Fruit fly (Drosophila melanogaster): ENCODE measurements around the gene CG2772.

CG2772 gene

dm6 chr2L:3483672-3484071 lies 37.9 kb downstream of the CG2772 start:
- TF ChIP-seq GATAd (GFP tag; optimal IDR thresholded peaks at IDR 0.05) (no peak), rgr (GFP tag; optimal IDR thresholded peaks at IDR 0.05) (no peak)

- TF ChIP-seq fru (GFP tag; optimal IDR thresholded peaks at IDR 0.05) (no peak), OdsH (GFP tag; optimal IDR thresholded peaks at IDR 0.05) (no peak), Jra (GFP tag; optimal IDR thresholded peaks at IDR 0.05) (no peak), br (GFP tag; optimal IDR thresholded peaks at IDR 0.05) (no peak), GATAd (GFP tag; optimal IDR thresholded peaks at IDR 0.05) (no peak), foxo (GFP tag; optimal IDR thresholded peaks at IDR 0.05) (no peak), lola (GFP tag; optimal IDR thresholded peaks at IDR 0.05) (no peak), Vsx2 (GFP tag; optimal IDR thresholded peaks at IDR 0.05; ENCODE audit: partially characterized antibody) (no peak), tai (GFP tag; optimal IDR thresholded peaks at IDR 0.05) (no peak), Myc (optimal IDR thresholded peaks at IDR 0.05) (no peak)
Observed at dm6 chr2L:3484759-3485158, 39.0 kb downstream of the CG2772 start.

- TF ChIP-seq tai (GFP tag; optimal IDR thresholded peaks at IDR 0.05) (no peak), Mio (GFP tag; optimal IDR thresholded peaks at IDR 0.05) (no peak), brk (GFP tag; optimal IDR thresholded peaks at IDR 0.05) (no peak), Abd-B (GFP tag; optimal IDR thresholded peaks at IDR 0.05) (no peak), Dfd (GFP tag; optimal IDR thresholded peaks at IDR 0.05) (no peak), foxo (GFP tag; optimal IDR thresholded peaks at IDR 0.05) (no peak), lola (GFP tag; optimal IDR thresholded peaks at IDR 0.05) (no peak)
Observed at dm6 chr2L:3485506-3485905, 39.7 kb downstream of the CG2772 start.

- TF ChIP-seq lola (GFP tag; optimal IDR thresholded peaks at IDR 0.05) (no peak), rgr (GFP tag; optimal IDR thresholded peaks at IDR 0.05) (no peak), ey (GFP tag; optimal IDR thresholded peaks at IDR 0.05) (no peak), Hr78 (GFP tag; optimal IDR thresholded peaks at IDR 0.05) (no peak), CrebA (GFP tag; optimal IDR thresholded peaks at IDR 0.05; ENCODE audit: borderline replicate concordance) (no peak), Dfd (GFP tag; optimal IDR thresholded peaks at IDR 0.05) (no peak), pan (optimal IDR thresholded peaks at IDR 0.05) (no peak), fru (GFP tag; optimal IDR thresholded peaks at IDR 0.05) (no peak), dmrt93B (GFP tag; optimal IDR thresholded peaks at IDR 0.05) (no peak), OdsH (GFP tag; optimal IDR thresholded peaks at IDR 0.05) (no peak), brk (GFP tag; optimal IDR thresholded peaks at IDR 0.05) (no peak), Jra (GFP tag; optimal IDR thresholded peaks at IDR 0.05) (no peak)
Observed at dm6 chr2L:3490971-3491370, 45.2 kb downstream of the CG2772 start, which contains the start of gene CG15414. Gene CG15414, minus strand, starts transcription at chr2L:3491071.

- no peak for TF ChIP-seq Hr78 (GFP tag; optimal IDR thresholded peaks at IDR 0.05)
- TF ChIP-seq N (GFP tag; optimal IDR thresholded peaks at IDR 0.05) = no peak
- no peak for TF ChIP-seq psq (GFP tag; optimal IDR thresholded peaks at IDR 0.05)
Observed at dm6 chr2L:3493475-3493874, 47.7 kb downstream of the CG2772 start.

dm6 chr2L:3495465-3495864 lies 49.7 kb downstream of the CG2772 start:
- TF ChIP-seq usp (GFP tag; optimal IDR thresholded peaks at IDR 0.05) = no peak
